Worm (Caenorhabditis elegans) whole organism, mixed stage, embryonic: ENCODE data around the gene taf-6.1.

ENCODE experiments used
- M03D4.4 ChIP-seq: sonication (generic microtip); optimal IDR thresholded peaks from 2 replicates; lab custom pipeline; 2017; ENCODE audit warnings: mild to moderate bottlenecking, missing genetic modification characterization, missing compliant biosample characterization
- bed-3 ChIP-seq: fragments of 200-800 bp; sonication (Bioruptor generic); optimal IDR thresholded peaks from 3 replicates; lab custom pipeline; 2018; ENCODE audit warnings: mild to moderate bottlenecking, missing genetic modification characterization, moderate library complexity, missing compliant biosample characterization
- blmp-1 ChIP-seq: fragments of 150-350 bp; optimal IDR thresholded peaks from 2 replicates; lab custom pipeline; 2014; ENCODE audit warnings: missing biosample characterization, missing genetic modification characterization
- ceh-39 ChIP-seq: fragments of 150-350 bp; optimal IDR thresholded peaks from 2 replicates; lab custom pipeline; 2014; ENCODE audit warnings: missing biosample characterization, missing genetic modification characterization
- ceh-43 ChIP-seq: fragments of 200-800 bp; sonication (Bioruptor generic); optimal IDR thresholded peaks from 2 replicates; lab custom pipeline; 2018; ENCODE audit warnings: mild to moderate bottlenecking, missing genetic modification characterization, moderate library complexity, missing compliant biosample characterization
- ceh-83 ChIP-seq: fragments of 200-800 bp; sonication (Bioruptor generic); optimal IDR thresholded peaks from 2 replicates; lab custom pipeline; 2018; ENCODE audit warnings: mild to moderate bottlenecking, missing genetic modification characterization, missing compliant biosample characterization
- ces-1 ChIP-seq: fragments of 150-350 bp; optimal IDR thresholded peaks from 2 replicates; lab custom pipeline; 2014; ENCODE audit warnings: missing biosample characterization, missing genetic modification reagents, missing genetic modification characterization
- cnd-1 ChIP-seq: fragments of 200-800 bp; sonication (Bioruptor generic); optimal IDR thresholded peaks from 2 replicates; lab custom pipeline; 2018; ENCODE audit warnings: mild to moderate bottlenecking, missing genetic modification characterization, missing compliant biosample characterization
- drap-1 ChIP-seq: fragments of 200-800 bp; sonication (Bioruptor generic); optimal IDR thresholded peaks from 3 replicates; lab custom pipeline; 2018; ENCODE audit warnings: mild to moderate bottlenecking, missing genetic modification characterization, missing compliant biosample characterization
- elt-1 ChIP-seq: sonication (generic microtip); optimal IDR thresholded peaks from 2 replicates; lab custom pipeline; 2017; ENCODE audit warnings: missing genetic modification characterization, mild to moderate bottlenecking, missing compliant biosample characterization, antibody characterized with exemption, moderate library complexity, borderline replicate concordance; ENCODE audit not compliant: insufficient read depth
- elt-3 ChIP-seq: fragments of 150-350 bp; optimal IDR thresholded peaks from 2 replicates; lab custom pipeline; 2014; ENCODE audit warnings: missing biosample characterization, missing genetic modification characterization
- ham-2 ChIP-seq: fragments of 200-800 bp; sonication (Bioruptor generic); optimal IDR thresholded peaks from 2 replicates; lab custom pipeline; 2018; ENCODE audit warnings: mild to moderate bottlenecking, missing genetic modification characterization, missing compliant biosample characterization
- hlh-1 ChIP-seq: fragments of 150-350 bp; optimal IDR thresholded peaks from 2 replicates; lab custom pipeline; 2014; ENCODE audit warnings: missing biosample characterization, missing genetic modification reagents, missing genetic modification characterization
- lin-13 ChIP-seq: fragments of 150-350 bp; optimal IDR thresholded peaks from 2 replicates; lab custom pipeline; 2014; ENCODE audit warnings: missing biosample characterization, missing genetic modification characterization
- lin-32 ChIP-seq: fragments of 200-800 bp; sonication (Bioruptor generic); optimal IDR thresholded peaks from 2 replicates; lab custom pipeline; 2018; ENCODE audit warnings: mild to moderate bottlenecking, missing genetic modification characterization, missing compliant biosample characterization
- lsy-2 ChIP-seq: fragments of 150-350 bp; optimal IDR thresholded peaks from 2 replicates; lab custom pipeline; 2014; ENCODE audit warnings: missing biosample characterization, missing genetic modification characterization
- mab-5 ChIP-seq: fragments of 150-350 bp; optimal IDR thresholded peaks from 2 replicates; lab custom pipeline; 2014; ENCODE audit warnings: missing biosample characterization, missing genetic modification characterization
- mep-1 ChIP-seq: fragments of 150-350 bp; optimal IDR thresholded peaks from 2 replicates; lab custom pipeline; 2017; ENCODE audit warnings: missing biosample characterization, missing genetic modification reagents, missing genetic modification characterization, inconsistent platforms
- nhr-12 ChIP-seq: fragments of 150-350 bp; optimal IDR thresholded peaks from 2 replicates; lab custom pipeline; 2014; ENCODE audit warnings: missing biosample characterization, missing genetic modification characterization
- nhr-2 ChIP-seq: fragments of 150-350 bp; optimal IDR thresholded peaks from 2 replicates; lab custom pipeline; 2014; ENCODE audit warnings: missing biosample characterization, missing genetic modification characterization
- nhr-76 ChIP-seq: sonication (generic microtip); optimal IDR thresholded peaks from 2 replicates; lab custom pipeline; 2017; ENCODE audit warnings: missing biosample characterization, missing genetic modification characterization
- pha-4 ChIP-seq: fragments of 150-350 bp; optimal IDR thresholded peaks from 2 replicates; lab custom pipeline; 2018; ENCODE audit warnings: missing biosample characterization, missing genetic modification reagents, missing genetic modification characterization
- sem-2 ChIP-seq: fragments of 200-800 bp; sonication (Bioruptor generic); optimal IDR thresholded peaks from 2 replicates; lab custom pipeline; 2018; ENCODE audit warnings: mild to moderate bottlenecking, missing genetic modification characterization, missing compliant biosample characterization
- snpc-4 ChIP-seq: fragments of 150-350 bp; optimal IDR thresholded peaks from 2 replicates; lab custom pipeline; 2014; ENCODE audit warnings: missing biosample characterization, missing genetic modification characterization
- sptf-1 ChIP-seq: sonication (generic microtip); optimal IDR thresholded peaks from 2 replicates; lab custom pipeline; 2017; ENCODE audit warnings: mild to moderate bottlenecking, missing genetic modification characterization, moderate library complexity, missing compliant biosample characterization
- tbx-8 ChIP-seq: fragments of 200-800 bp; sonication (Bioruptor generic); optimal IDR thresholded peaks from 2 replicates; lab custom pipeline; 2018; ENCODE audit warnings: mild to moderate bottlenecking, missing genetic modification characterization, moderate library complexity, missing compliant biosample characterization
- unc-39 ChIP-seq: fragments of 150-350 bp; optimal IDR thresholded peaks from 2 replicates; lab custom pipeline; 2014; ENCODE audit warnings: missing biosample characterization, missing genetic modification characterization
- unc-62 ChIP-seq: fragments of 150-350 bp; optimal IDR thresholded peaks from 2 replicates; lab custom pipeline; 2014; ENCODE audit warnings: missing biosample characterization, missing genetic modification reagents, missing genetic modification characterization
- zip-8 ChIP-seq: fragments of 150-350 bp; optimal IDR thresholded peaks from 2 replicates; lab custom pipeline; 2014; ENCODE audit warnings: missing biosample characterization, missing genetic modification characterization

The taf-6.1 gene

DNA sequence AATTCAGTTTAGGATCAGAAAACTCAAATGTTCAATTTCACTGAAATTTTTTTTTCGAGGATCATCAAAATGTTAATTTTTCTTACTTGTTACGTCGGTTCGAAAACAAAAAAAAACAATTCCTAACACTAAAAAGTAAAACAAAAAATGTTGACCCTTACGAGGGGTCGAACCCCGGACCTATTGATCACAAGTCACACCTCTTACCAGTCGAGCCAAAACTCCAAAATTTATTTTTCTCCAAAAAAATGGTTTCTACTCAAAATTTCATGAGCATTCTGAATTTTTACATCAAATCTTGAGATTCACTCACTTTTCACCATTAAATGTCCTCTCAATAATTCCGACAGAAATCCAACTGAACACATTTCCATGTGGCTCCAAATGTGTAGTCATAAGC is 25.6 kb upstream of the taf-6.1 start:
- TF ChIP-seq unc-62 (GFP tag; lab: Kevin White, UChicago) = no peak
- TF ChIP-seq ceh-83 (GFP tag; lab: Kevin White, UChicago) = no peak
- no peak for TF ChIP-seq cnd-1 (tag; lab: Kevin White, UChicago)
- TF ChIP-seq ces-1 (GFP tag; lab: Kevin White, UChicago) = no peak
- TF ChIP-seq unc-39 (tag; lab: Kevin White, UChicago) = no peak
- no peak for TF ChIP-seq bed-3 (GFP tag; lab: Kevin White, UChicago)
- TF ChIP-seq elt-3 (tag; lab: Kevin White, UChicago) = no peak
- no peak for TF ChIP-seq snpc-4

DNA sequence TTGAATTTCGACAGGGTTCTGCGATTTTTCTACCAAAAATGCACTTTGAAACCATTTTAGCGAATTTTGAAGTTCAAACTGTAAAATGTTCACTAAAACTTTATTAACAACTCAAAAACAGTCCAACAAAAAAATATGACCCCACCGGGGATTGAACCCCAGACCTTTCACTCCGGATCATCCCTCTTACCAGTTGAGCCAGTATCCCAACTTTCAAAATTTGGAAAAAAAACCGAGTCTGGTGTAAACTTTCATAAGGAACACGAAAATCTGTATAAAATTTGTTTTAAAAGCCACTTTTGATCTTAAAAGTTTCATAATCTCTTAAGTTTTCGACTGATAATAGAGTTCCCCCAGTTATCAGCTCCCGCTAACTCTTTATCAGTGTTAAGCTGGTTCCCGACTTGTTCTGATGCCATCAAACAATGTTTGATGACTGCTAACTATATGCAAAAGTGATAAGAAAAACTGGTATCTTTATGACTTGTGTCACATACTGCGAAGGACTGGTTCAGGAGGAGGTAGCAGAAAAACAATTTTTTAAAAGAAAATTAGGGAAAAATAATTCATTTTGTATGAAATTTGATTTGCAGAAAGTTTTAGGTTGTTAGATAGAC is 24.2 kb upstream of the taf-6.1 start:
- no peak for TF ChIP-seq tbx-8 (GFP tag; lab: Kevin White, UChicago)
- no peak for TF ChIP-seq lin-32 (GFP tag; lab: Kevin White, UChicago)
- no peak for TF ChIP-seq drap-1 (GFP tag; lab: Kevin White, UChicago)
- TF ChIP-seq bed-3 (GFP tag; lab: Kevin White, UChicago) = no peak
- no peak for TF ChIP-seq nhr-12 (tag; lab: Kevin White, UChicago)
- no peak for TF ChIP-seq nhr-2 (tag; lab: Kevin White, UChicago)
- no peak for TF ChIP-seq ceh-43
- no peak for TF ChIP-seq lsy-2 (tag; lab: Kevin White, UChicago)
- no peak for TF ChIP-seq snpc-4
- no peak for TF ChIP-seq nhr-76 (tag; lab: Kevin White, UChicago)
- no peak for TF ChIP-seq zip-8
- TF ChIP-seq M03D4.4 (tag; lab: Kevin White, UChicago) = no peak
- no peak for TF ChIP-seq cnd-1 (tag; lab: Kevin White, UChicago)
- no peak for TF ChIP-seq blmp-1 (tag; lab: Kevin White, UChicago)
- no peak for TF ChIP-seq mep-1 (tag; lab: Kevin White, UChicago)
- no peak for TF ChIP-seq sptf-1 (tag; lab: Kevin White, UChicago)

- TF ChIP-seq sem-2 (GFP tag; lab: Kevin White, UChicago) = no peak
- TF ChIP-seq mab-5 (tag; lab: Kevin White, UChicago) = no peak
- TF ChIP-seq M03D4.4 (tag; lab: Kevin White, UChicago) = no peak
- no peak for TF ChIP-seq ces-1 (GFP tag; lab: Kevin White, UChicago)
- no peak for TF ChIP-seq ham-2 (GFP tag; lab: Kevin White, UChicago)
- no peak for TF ChIP-seq blmp-1 (tag; lab: Kevin White, UChicago)
Measured at ce11 chrII:1104409-1104808, 23.4 kb upstream of the taf-6.1 start, which contains the start of gene T13B5.9. T13B5.9 (minus strand) TSS chrII:1104509.

DNA sequence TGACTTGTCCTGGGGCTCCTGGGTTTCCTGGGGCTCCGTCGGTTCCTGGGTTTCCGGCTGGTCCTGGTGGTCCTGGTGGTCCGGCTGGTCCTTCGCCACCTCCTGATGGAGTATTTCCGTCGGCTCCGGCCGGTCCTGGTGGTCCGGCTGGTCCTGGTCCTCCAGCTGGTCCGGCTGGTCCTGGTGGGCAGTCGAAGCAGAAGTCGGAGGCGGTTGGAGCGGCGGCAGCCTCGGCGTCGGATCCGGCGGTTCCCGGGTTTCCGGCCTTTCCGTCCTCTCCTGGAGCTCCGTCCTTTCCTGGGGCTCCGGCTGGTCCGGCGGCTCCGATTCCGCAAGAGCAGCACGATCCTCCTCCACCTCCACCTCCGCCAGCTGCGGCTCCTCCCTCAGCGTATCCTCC is 22.5 kb upstream of the taf-6.1 start:
- TF ChIP-seq nhr-76 (tag; lab: Kevin White, UChicago) (no peak), sptf-1 (tag; lab: Kevin White, UChicago) (no peak)

DNA sequence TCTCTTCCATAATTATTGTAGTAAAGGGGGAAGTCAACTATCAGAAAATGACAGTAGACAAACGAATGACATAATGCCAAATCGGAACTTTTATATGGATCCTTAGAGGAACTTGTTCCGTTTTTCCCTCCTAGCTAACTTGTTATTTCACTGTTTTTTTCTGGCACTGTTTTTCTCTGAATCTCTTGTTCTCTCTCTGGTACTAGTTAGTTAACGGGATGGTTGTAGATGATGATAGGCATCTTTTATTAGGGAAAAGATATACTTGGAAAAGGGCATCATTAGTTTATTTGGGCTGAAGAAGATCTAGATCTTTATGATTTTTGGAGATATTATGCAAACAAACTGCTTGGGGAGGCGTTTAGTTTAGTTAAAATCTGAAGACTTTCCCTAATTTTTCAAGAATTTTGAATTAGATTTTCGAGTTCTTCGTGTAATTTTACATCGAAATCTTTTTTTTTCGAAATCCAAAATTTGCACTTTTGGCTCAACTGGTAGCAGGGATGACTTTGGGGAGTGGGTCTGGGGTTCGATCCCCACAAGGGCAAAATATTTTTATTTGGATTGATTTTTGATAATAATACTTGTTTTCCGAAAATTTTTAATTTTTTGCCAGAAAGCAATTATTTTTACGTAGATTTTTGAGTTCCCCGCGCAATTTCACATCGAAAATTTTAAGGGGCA is 20.7 kb upstream of the taf-6.1 start, which contains the start of gene col-40:
col-40 (minus strand) TSS at position 51 of the 684 bp plus-strand sequence.
- TF ChIP-seq elt-1 (tag; lab: Kevin White, UChicago) = peak; percentile 82
- TF ChIP-seq ham-2 (GFP tag; lab: Kevin White, UChicago) = no peak
- no peak for TF ChIP-seq ceh-83 (GFP tag; lab: Kevin White, UChicago)
- no peak for TF ChIP-seq hlh-1
- TF ChIP-seq lin-13 (tag; lab: Kevin White, UChicago) = no peak

ce11 chrII:1110901-1111300 is 16.9 kb upstream of the taf-6.1 start, which contains the start of gene lips-11:
lips-11 (minus strand) TSS chrII:1111001.
- TF ChIP-seq pha-4 (tag; lab: Kevin White, UChicago) = no peak
- TF ChIP-seq ces-1 (GFP tag; lab: Kevin White, UChicago) = no peak
- TF ChIP-seq ceh-39 (tag; lab: Kevin White, UChicago) = no peak
- no peak for TF ChIP-seq cnd-1 (tag; lab: Kevin White, UChicago)
- no peak for TF ChIP-seq bed-3 (GFP tag; lab: Kevin White, UChicago)
- TF ChIP-seq lsy-2 (tag; lab: Kevin White, UChicago) = no peak
- no peak for TF ChIP-seq nhr-2 (tag; lab: Kevin White, UChicago)
- no peak for TF ChIP-seq M03D4.4 (tag; lab: Kevin White, UChicago)
- TF ChIP-seq, all 35 proteins: peak for 0
